Fruit fly (Drosophila melanogaster): ENCODE data around the gene CG8372.

DNA sequence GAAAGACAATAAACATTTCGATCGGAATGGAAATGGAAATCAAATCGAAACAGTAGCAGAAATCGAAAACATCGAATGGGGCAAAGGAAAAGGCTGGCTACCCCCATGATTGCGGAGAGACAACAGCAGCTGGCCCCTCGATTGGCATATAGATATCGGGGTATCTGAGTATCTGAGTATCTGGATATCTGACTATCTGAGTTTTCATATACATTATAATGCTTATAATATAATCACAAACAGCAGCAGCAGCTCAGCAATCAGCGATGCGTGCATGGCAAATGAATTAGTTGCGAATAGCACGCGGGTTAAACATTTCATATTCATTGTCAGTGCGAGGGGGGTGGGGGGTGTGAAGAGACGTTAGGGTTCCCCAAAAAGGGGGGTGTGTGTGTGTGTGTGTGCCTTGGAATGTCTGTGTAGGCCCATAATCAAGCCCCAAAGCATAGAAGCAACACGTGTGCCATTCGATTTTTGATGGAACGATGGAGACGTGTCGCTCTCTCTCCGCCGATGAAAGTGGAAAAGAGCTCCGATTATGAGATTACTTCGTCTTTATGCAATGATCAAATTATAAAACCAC, 42.0 kb downstream of the CG8372 start:
- TF ChIP-seq Dll (optimal IDR thresholded peaks at IDR 0.05): no peak
- no peak for TF ChIP-seq CG8478 (optimal IDR thresholded peaks at IDR 0.05)
- TF ChIP-seq psq (optimal IDR thresholded peaks at IDR 0.05): no peak
- TF ChIP-seq pan (optimal IDR thresholded peaks at IDR 0.05): no peak

All from whole organism.